Worm (Caenorhabditis elegans) whole organism, L1 larva: ENCODE results near the gene pitp-1.

Source experiments
- C04F5.9 ChIP-seq: sonication (generic microtip); optimal IDR thresholded peaks from 2 replicates; lab custom pipeline; 2016; ENCODE audit warnings: missing genetic modification characterization, missing compliant biosample characterization
- C34B4.2 ChIP-seq: sonication (generic microtip); optimal IDR thresholded peaks from 2 replicates; lab custom pipeline; 2017; ENCODE audit warnings: mild to moderate bottlenecking, missing genetic modification characterization, missing compliant biosample characterization
- F16B12.6 ChIP-seq: fragments of 150-350 bp; optimal IDR thresholded peaks from 2 replicates; lab custom pipeline; 2014; ENCODE audit warnings: missing biosample characterization, missing genetic modification characterization
- aly-2 ChIP-seq: fragments of 150-350 bp; optimal IDR thresholded peaks from 2 replicates; lab custom pipeline; 2014; ENCODE audit warnings: missing biosample characterization, missing genetic modification characterization
- ama-1 ChIP-seq: fragments of 150-350 bp; optimal IDR thresholded peaks from 2 replicates; lab custom pipeline; 2014
- blmp-1 ChIP-seq: fragments of 150-350 bp; optimal IDR thresholded peaks from 2 replicates; lab custom pipeline; 2014; ENCODE audit warnings: missing biosample characterization, missing genetic modification characterization
- ceh-63 ChIP-seq: fragments of 200-800 bp; sonication (Bioruptor generic); optimal IDR thresholded peaks from 2 replicates; lab custom pipeline; 2018; ENCODE audit warnings: mild to moderate bottlenecking, missing genetic modification characterization, missing compliant biosample characterization
- ceh-8 ChIP-seq: fragments of 200-800 bp; sonication (Bioruptor generic); optimal IDR thresholded peaks from 2 replicates; lab custom pipeline; 2018; ENCODE audit warnings: mild to moderate bottlenecking, missing genetic modification characterization, moderate library complexity, missing compliant biosample characterization
- ceh-82 ChIP-seq, 3 experiments: fragments of 150-350 bp in 1 of 3; sonication (generic microtip) in 2 of 3; optimal IDR thresholded peaks; 2 replicates each; lab custom pipeline; 2014 to 2017; ENCODE audit warnings: missing biosample characterization in 3 of 3, missing genetic modification characterization in 3 of 3
- ceh-90 ChIP-seq: sonication (generic microtip); optimal IDR thresholded peaks from 2 replicates; lab custom pipeline; 2016; ENCODE audit warnings: missing genetic modification characterization, missing compliant biosample characterization
- ces-1 ChIP-seq: fragments of 150-350 bp; optimal IDR thresholded peaks from 2 replicates; lab custom pipeline; 2014; ENCODE audit warnings: missing biosample characterization, missing genetic modification reagents, missing genetic modification characterization
- dpl-1 ChIP-seq, 3 experiments: fragments of 150-350 bp in 2 of 3; sonication (generic microtip) in 1 of 3; optimal IDR thresholded peaks; 2 replicates each; lab custom pipeline; 2014 to 2017; ENCODE audit warnings: missing biosample characterization in 3 of 3, missing genetic modification characterization in 3 of 3, missing genetic modification reagents in 3 of 3
- efl-1 ChIP-seq, 4 experiments: fragments of 150-350 bp; optimal IDR thresholded peaks in 3 of 4; peaks in 1 of 4; 1 replicate in 1 of 4; 2 replicates in 3 of 4; lab custom pipeline; 2014; ENCODE audit warnings: missing biosample characterization in 2 of 4, missing genetic modification characterization in 2 of 4, missing genetic modification reagents in 2 of 4
- egl-27 ChIP-seq, 2 experiments: fragments of 150-350 bp in 1 of 2; sonication (generic microtip); optimal IDR thresholded peaks; 3 replicates each; lab custom pipeline; 2017 to 2018; ENCODE audit warnings: missing biosample characterization in 2 of 2, missing genetic modification characterization in 2 of 2, missing genetic modification reagents in 2 of 2
- elt-3 ChIP-seq, 6 experiments: fragments of 150-350 bp in 1 of 6; sonication (generic microtip); optimal IDR thresholded peaks; 2 replicates each; lab custom pipeline; 2017 to 2018; ENCODE audit warnings: missing biosample characterization in 6 of 6, missing genetic modification characterization in 6 of 6, inconsistent platforms in 1 of 6
- grh-1 ChIP-seq: fragments of 200-800 bp; sonication (Bioruptor generic); IDR thresholded peaks from 2 replicates; pipeline ENCODE4 v1.3.6; 2022; ENCODE audit warnings: missing genetic modification reagents, missing genetic modification characterization, missing compliant biosample characterization
- irx-1 ChIP-seq: sonication (generic microtip); optimal IDR thresholded peaks from 2 replicates; lab custom pipeline; 2016; ENCODE audit warnings: missing genetic modification characterization, missing compliant biosample characterization
- lin-14 ChIP-seq: fragments of 200-800 bp; sonication (Bioruptor generic); optimal IDR thresholded peaks from 2 replicates; lab custom pipeline; 2018; ENCODE audit warnings: mild to moderate bottlenecking, missing genetic modification characterization, moderate library complexity, missing compliant biosample characterization
- lin-35 ChIP-seq, 2 experiments: fragments of 150-350 bp; optimal IDR thresholded peaks; 2 replicates each; lab custom pipeline; 2014; ENCODE audit warnings: missing biosample characterization in 2 of 2, missing genetic modification characterization in 2 of 2, missing genetic modification reagents in 2 of 2
- mdl-1 ChIP-seq, 2 experiments: fragments of 150-350 bp; optimal IDR thresholded peaks; 2 replicates each; lab custom pipeline; 2014 to 2017; ENCODE audit warnings: missing biosample characterization in 2 of 2, missing genetic modification characterization in 2 of 2, inconsistent platforms in 1 of 2
- mef-2 ChIP-seq: fragments of 150-350 bp; optimal IDR thresholded peaks from 2 replicates; lab custom pipeline; 2014; ENCODE audit warnings: missing biosample characterization, missing genetic modification characterization
- mep-1 ChIP-seq: fragments of 150-350 bp; optimal IDR thresholded peaks from 2 replicates; lab custom pipeline; 2014; ENCODE audit warnings: missing biosample characterization, missing genetic modification characterization
- nhr-12 ChIP-seq: sonication (generic microtip); optimal IDR thresholded peaks from 2 replicates; lab custom pipeline; 2017; ENCODE audit warnings: missing biosample characterization, missing genetic modification characterization
- nhr-20 ChIP-seq: sonication (generic microtip); optimal IDR thresholded peaks from 2 replicates; lab custom pipeline; 2016; ENCODE audit warnings: mild to moderate bottlenecking, missing genetic modification characterization, missing compliant biosample characterization
- nhr-85 ChIP-seq: sonication (generic microtip); peaks from one replicate; lab custom pipeline; 2016; ENCODE audit warnings: missing genetic modification characterization, inconsistent platforms, missing compliant biosample characterization
- nhr-90 ChIP-seq: sonication (generic microtip); optimal IDR thresholded peaks from 2 replicates; lab custom pipeline; 2016; ENCODE audit warnings: mild to moderate bottlenecking, missing genetic modification characterization, missing compliant biosample characterization; ENCODE audit not compliant: poor library complexity
- rnt-1 ChIP-seq: sonication (generic microtip); optimal IDR thresholded peaks from 2 replicates; lab custom pipeline; 2016; ENCODE audit warnings: mild to moderate bottlenecking, missing genetic modification characterization, moderate library complexity, missing compliant biosample characterization
- snu-23 ChIP-seq: sonication (generic microtip); optimal IDR thresholded peaks from 2 replicates; lab custom pipeline; 2016; ENCODE audit warnings: missing genetic modification characterization, missing compliant biosample characterization
- sptf-1 ChIP-seq: fragments of 150-350 bp; optimal IDR thresholded peaks from 2 replicates; lab custom pipeline; 2014; ENCODE audit warnings: missing biosample characterization, missing genetic modification characterization
- sup-37 ChIP-seq: fragments of 200-800 bp; sonication (Bioruptor generic); optimal IDR thresholded peaks from 2 replicates; lab custom pipeline; 2018; ENCODE audit warnings: mild to moderate bottlenecking, missing genetic modification characterization, missing compliant biosample characterization
- unc-130 ChIP-seq: fragments of 150-350 bp; optimal IDR thresholded peaks from 2 replicates; lab custom pipeline; 2017; ENCODE audit warnings: missing biosample characterization, missing genetic modification characterization, inconsistent platforms
- unc-98 ChIP-seq: fragments of 200-800 bp; sonication (Bioruptor generic); IDR thresholded peaks from 2 replicates; pipeline ENCODE4 v1.3.6; 2022; ENCODE audit warnings: missing genetic modification characterization, missing compliant biosample characterization
- ztf-4 ChIP-seq: fragments of 150-350 bp; optimal IDR thresholded peaks from 2 replicates; lab custom pipeline; 2014; ENCODE audit warnings: missing biosample characterization, missing genetic modification characterization

pitp-1 gene

ce11 chrIII:3486055-3486454, 43.5 kb downstream of the pitp-1 start:
- no peak for TF ChIP-seq ceh-90 (tag; lab: Kevin White, UChicago)
- no peak for TF ChIP-seq blmp-1 (tag; lab: Kevin White, UChicago)
- no peak for TF ChIP-seq aly-2 (tag; lab: Kevin White, UChicago)
- no peak for TF ChIP-seq unc-130 (tag; lab: Kevin White, UChicago)
- no peak for TF ChIP-seq lin-35 (GFP tag; optimal IDR thresholded peaks at IDR 0.05; lab: Kevin White, UChicago)
- TF ChIP-seq sup-37 (GFP tag; lab: Kevin White, UChicago), result no peak
- TF ChIP-seq mef-2 (tag; lab: Kevin White, UChicago), result no peak
- no peak for TF ChIP-seq sptf-1 (tag; lab: Kevin White, UChicago)
- no peak for TF ChIP-seq mdl-1 (tag; optimal IDR thresholded peaks at IDR 0.05; lab: Kevin White, UChicago)
- no peak for TF ChIP-seq snu-23 (GFP tag; lab: Kevin White, UChicago)
- TF ChIP-seq ceh-82 (tag; optimal IDR thresholded peaks at IDR 0.05; lab: Kevin White, UChicago), result no peak

- TF ChIP-seq grh-1 (GFP tag; lab: Robert Waterston, UW) (no peak), C34B4.2 (tag; lab: Kevin White, UChicago) (no peak), unc-98 (GFP tag; lab: Robert Waterston, UW) (no peak), nhr-85 (tag; lab: Kevin White, UChicago) (peak; percentile 61), C04F5.9 (tag; lab: Kevin White, UChicago) (no peak), rnt-1 (tag; lab: Kevin White, UChicago) (no peak), F16B12.6 (no peak), ceh-63 (GFP tag; lab: Kevin White, UChicago) (no peak), mdl-1 (tag; optimal IDR thresholded peaks at IDR 0.05; lab: Kevin White, UChicago) (no peak), efl-1 (optimal IDR thresholded peaks at IDR 0.05; lab: Kevin White, UChicago) (no peak), efl-1 (GFP tag; optimal IDR thresholded peaks at IDR 0.05 in 1 of 2; lab: Kevin White, UChicago) (peak in 1 of 2 experiments; percentile 2), ces-1 (GFP tag; lab: Kevin White, UChicago) (no peak), dpl-1 (GFP tag; optimal IDR thresholded peaks at IDR 0.05; lab: Kevin White, UChicago) (no peak), ceh-8 (no peak), blmp-1 (tag; lab: Kevin White, UChicago) (no peak), irx-1 (tag; lab: Kevin White, UChicago) (no peak), mep-1 (tag; lab: Kevin White, UChicago) (no peak)
These were observed 44.6 kb downstream of the pitp-1 start for ce11 chrIII:3484995-3485394.

ce11 chrIII:3482291-3482690, 47.3 kb downstream of the pitp-1 start, which contains the start of gene C34C12.6:
Gene C34C12.6 (plus strand): TSS chrIII:3482591.
- peak; percentile 46 for TF ChIP-seq nhr-85 (tag; lab: Kevin White, UChicago)
- TF ChIP-seq ama-1 (lab: Kevin White, UChicago), result no peak

- no peak for TF ChIP-seq ztf-4 (tag; lab: Kevin White, UChicago)
- TF ChIP-seq blmp-1 (tag; lab: Kevin White, UChicago), result peak; percentile 96
- TF ChIP-seq mep-1 (tag; lab: Kevin White, UChicago), result peak; percentile 6
These were observed 48.6 kb downstream of the pitp-1 start for ce11 chrIII:3480950-3481349.

ce11 chrIII:3480236-3480635, 49.4 kb downstream of the pitp-1 start:
- TF ChIP-seq nhr-12 (no peak), nhr-85 (tag; lab: Kevin White, UChicago) (peak; percentile 63), nhr-20 (tag; lab: Kevin White, UChicago) (peak; percentile 13), unc-130 (tag; lab: Kevin White, UChicago) (peak; percentile 1), elt-3 (tag; optimal IDR thresholded peaks at IDR 0.05; lab: Kevin White, UChicago) (peak in 1 of 6 experiments; percentile 46), mep-1 (tag; lab: Kevin White, UChicago) (peak; percentile 54), blmp-1 (tag; lab: Kevin White, UChicago) (peak; percentile 89), sptf-1 (tag; lab: Kevin White, UChicago) (no peak), lin-14 (GFP tag; lab: Kevin White, UChicago) (peak; percentile 60), nhr-90 (tag; lab: Kevin White, UChicago) (peak; percentile 47), egl-27 (tag; optimal IDR thresholded peaks at IDR 0.05; lab: Kevin White, UChicago) (no peak), snu-23 (GFP tag; lab: Kevin White, UChicago) (peak; percentile 16)
